Fruit fly (Drosophila melanogaster): ENCODE data around the gene CG4360.

The CG4360 gene

DNA sequence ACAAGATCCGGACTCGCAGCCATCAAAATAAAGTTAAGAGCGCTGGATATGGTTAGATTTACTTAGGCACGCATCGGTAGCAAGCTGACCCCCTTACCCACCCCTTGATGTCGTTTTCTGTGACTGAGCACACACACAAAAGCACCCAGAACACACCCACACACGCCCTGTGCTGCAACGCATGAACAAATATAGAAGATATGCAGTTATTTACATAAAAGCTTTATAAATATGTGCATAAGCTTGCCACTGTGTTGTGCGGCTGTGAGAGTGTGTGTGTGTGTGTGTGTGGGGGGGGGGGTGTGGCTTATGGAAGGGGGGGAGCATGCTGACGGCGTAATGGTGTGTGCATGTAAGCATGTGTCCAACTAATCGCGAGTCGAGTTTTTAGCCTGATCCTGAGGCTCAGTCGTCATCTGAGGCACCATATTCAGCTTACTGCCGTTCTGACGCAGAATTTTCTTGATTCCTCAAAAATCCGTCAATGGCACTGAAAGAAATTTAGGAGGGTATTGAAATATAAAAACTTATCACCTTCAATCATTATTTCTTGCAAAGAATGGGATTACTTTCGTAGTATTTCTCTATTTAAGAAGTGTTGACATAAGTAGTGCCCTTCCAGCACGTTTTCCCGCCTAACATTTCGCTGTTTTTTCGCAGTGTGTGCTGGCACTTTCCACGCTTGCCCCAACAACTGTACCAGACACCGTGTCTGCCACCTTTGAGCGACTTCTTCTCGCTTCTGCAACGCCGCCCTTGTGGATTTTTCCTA is 41.9 kb downstream of the CG4360 start (continued):
- TF ChIP-seq B-H1 (GFP tag; IDR thresholded peaks at IDR 0.05) (no peak; the same call in 2 of the 3 replicates), CG6683 (GFP tag; optimal IDR thresholded peaks at IDR 0.05) (peak; percentile 67), CG5180 (GFP tag; optimal IDR thresholded peaks at IDR 0.05) (peak; percentile 60), CG4854 (GFP tag; optimal IDR thresholded peaks at IDR 0.05) (peak; percentile 43), ranshi (GFP tag; IDR thresholded peaks at IDR 0.05) (peak; percentile 41; the same call in 1 of the 2 replicates), CG17359 (tag; optimal IDR thresholded peaks at IDR 0.05) (peak; percentile 95), CG2889 (GFP tag; IDR thresholded peaks at IDR 0.05) (no peak), CG6654 (GFP tag; optimal IDR thresholded peaks at IDR 0.05) (no peak), CG12155 (GFP tag; optimal IDR thresholded peaks at IDR 0.05) (no peak), fd64A (GFP tag; optimal IDR thresholded peaks at IDR 0.05) (peak; percentile 97), unc-4 (GFP tag; IDR thresholded peaks at IDR 0.05; ENCODE audit: partially characterized antibody) (no peak), CTCF (GFP tag; optimal IDR thresholded peaks at IDR 0.05) (no peak), CG32767 (GFP tag; IDR thresholded peaks at IDR 0.05) (peak; percentile 26; the same call in 1 of the 2 replicates), CG13424 (tag; optimal IDR thresholded peaks at IDR 0.05) (peak; percentile 56), pum (GFP tag; optimal IDR thresholded peaks at IDR 0.05) (no peak), CG16863 (GFP tag; optimal IDR thresholded peaks at IDR 0.05) (peak; percentile 53), CG3995 (GFP tag; optimal IDR thresholded peaks at IDR 0.05) (no peak), D19B (GFP tag; optimal IDR thresholded peaks at IDR 0.05) (no peak), prd (optimal IDR thresholded peaks at IDR 0.05) (no peak), prd (GFP tag; IDR thresholded peaks at IDR 0.05) (peak; percentile 64; the same call in 2 of the 3 replicates), sug (tag; optimal IDR thresholded peaks at IDR 0.05) (no peak), esg (GFP tag; conservative IDR thresholded peaks at IDR 0.05) (no peak), CG32532 (GFP tag; IDR thresholded peaks at IDR 0.05) (no peak; the same call in 1 of the 2 replicates), CG17361 (GFP tag; IDR thresholded peaks at IDR 0.05) (no peak), sens (GFP tag) (peak; percentile 35), hth (optimal IDR thresholded peaks at IDR 0.05) (no peak), CG31365 (tag; optimal IDR thresholded peaks at IDR 0.05) (peak; percentile 37), CG9727 (GFP tag; optimal IDR thresholded peaks at IDR 0.05) (peak; percentile 78), lola (GFP tag; optimal IDR thresholded peaks at IDR 0.05) (peak in 1 of 3 experiments; percentile 56), usp (GFP tag; optimal IDR thresholded peaks at IDR 0.05) (no peak), Drgx (GFP tag; IDR thresholded peaks at IDR 0.05) (peak; percentile 60; the same call in 1 of the 2 replicates), gcm2 (GFP tag; optimal IDR thresholded peaks at IDR 0.05) (no peak), CG11723 (GFP tag; optimal IDR thresholded peaks at IDR 0.05) (peak; percentile 58), CG7745 (tag; optimal IDR thresholded peaks at IDR 0.05) (no peak), Kr (GFP tag; optimal IDR thresholded peaks at IDR 0.05) (no peak), Mes4 (GFP tag; optimal IDR thresholded peaks at IDR 0.05) (peak; percentile 54), zen (tag; optimal IDR thresholded peaks at IDR 0.05) (no peak), cwo (GFP tag; optimal IDR thresholded peaks at IDR 0.05) (no peak), Dref (GFP tag; IDR thresholded peaks at IDR 0.05) (no peak), CG6765 (GFP tag; optimal IDR thresholded peaks at IDR 0.05) (no peak), ro (GFP tag; IDR thresholded peaks at IDR 0.05) (0 out of 2 replicates have a peak, but pooled peaks have one; percentile 8), croc (GFP tag; conservative IDR thresholded peaks at IDR 0.05) (no peak), CG7372 (GFP tag; IDR thresholded peaks at IDR 0.05) (peak; percentile 29; the same call in 1 of the 2 replicates), h (optimal IDR thresholded peaks at IDR 0.05) (no peak), CG8924 (tag; optimal IDR thresholded peaks at IDR 0.05) (peak; percentile 50), CG30431 (GFP tag; optimal IDR thresholded peaks at IDR 0.05) (no peak), Ravus (GFP tag; IDR thresholded peaks at IDR 0.05) (no peak), crp (GFP tag; optimal IDR thresholded peaks at IDR 0.05) (peak in 1 of 2 experiments; percentile 25), CG17912 (GFP tag; optimal IDR thresholded peaks at IDR 0.05) (peak; percentile 57), CG15269 (tag; optimal IDR thresholded peaks at IDR 0.05) (no peak), abd-A (tag; optimal IDR thresholded peaks at IDR 0.05) (no peak)

Data from whole organism, embryonic.